Worm (Caenorhabditis elegans): ENCODE results near the gene kcc-3.

kcc-3 gene

ce11 chrII:7393922-7394689 lies 40.0 kb downstream of the kcc-3 start (continued):
- TF ChIP-seq fos-1 (tag; optimal IDR thresholded peaks at IDR 0.05) (no peak), unc-30 (tag; optimal IDR thresholded peaks at IDR 0.05) (no peak), nhr-237 (tag; optimal IDR thresholded peaks at IDR 0.05) (no peak), ztf-11 (tag; optimal IDR thresholded peaks at IDR 0.05) (no peak), nhr-90 (tag; optimal IDR thresholded peaks at IDR 0.05; ENCODE audit: poor library complexity) (no peak), irx-1 (tag; optimal IDR thresholded peaks at IDR 0.05) (no peak), hlh-17 (GFP tag; optimal IDR thresholded peaks at IDR 0.05; ENCODE audit: borderline replicate concordance) (no peak), nhr-19 (GFP tag; conservative IDR thresholded peaks at IDR 0.05) (no peak), nhr-84 (tag; optimal IDR thresholded peaks at IDR 0.05) (no peak), ets-5 (GFP tag; IDR thresholded peaks at IDR 0.05) (no peak), efl-3 (GFP tag; optimal IDR thresholded peaks at IDR 0.05) (no peak), ces-1 (GFP tag; optimal IDR thresholded peaks at IDR 0.05) (no peak), grh-1 (GFP tag; IDR thresholded peaks at IDR 0.05) (no peak), alr-1 (tag; optimal IDR thresholded peaks at IDR 0.05; ENCODE audit: borderline replicate concordance) (no peak), mdl-1 (tag; optimal IDR thresholded peaks at IDR 0.05) (peak in 1 of 2 experiments; percentile 9), pqm-1 (tag; optimal IDR thresholded peaks at IDR 0.05) (no peak), mab-9 (GFP tag; IDR thresholded peaks at IDR 0.05) (no peak), nhr-85 (tag) (peak; percentile 81), lsy-2 (tag; optimal IDR thresholded peaks at IDR 0.05) (no peak), snpc-4 (tag; optimal IDR thresholded peaks at IDR 0.05) (no peak), egl-13 (tag; optimal IDR thresholded peaks at IDR 0.05) (no peak), lir-3 (tag; optimal IDR thresholded peaks at IDR 0.05; ENCODE audit: poor library complexity) (no peak), efl-1 (optimal IDR thresholded peaks at IDR 0.05) (no peak), efl-1 (GFP tag; optimal IDR thresholded peaks at IDR 0.05 in 1 of 2) (no peak), pax-3 (tag; optimal IDR thresholded peaks at IDR 0.05) (no peak), dsc-1 (tag; optimal IDR thresholded peaks at IDR 0.05) (no peak), lin-14 (GFP tag; optimal IDR thresholded peaks at IDR 0.05) (peak; percentile 65)

- TF ChIP-seq ceh-63 (GFP tag; optimal IDR thresholded peaks at IDR 0.05) (no peak), isw-1 (GFP tag; IDR thresholded peaks at IDR 0.05) (no peak), blmp-1 (tag; optimal IDR thresholded peaks at IDR 0.05) (peak; percentile 37), nhr-12 (tag; optimal IDR thresholded peaks at IDR 0.05) (no peak), ztf-4 (tag; optimal IDR thresholded peaks at IDR 0.05) (peak; percentile 15), elt-3 (tag; optimal IDR thresholded peaks at IDR 0.05) (peak in 1 of 6 experiments; percentile 7), nhr-77 (tag; optimal IDR thresholded peaks at IDR 0.05) (no peak), mdl-1 (tag; optimal IDR thresholded peaks at IDR 0.05) (no peak), efl-1 (optimal IDR thresholded peaks at IDR 0.05) (no peak), efl-1 (GFP tag; optimal IDR thresholded peaks at IDR 0.05 in 1 of 2) (peak in 1 of 2 experiments; percentile 72), lsy-2 (tag; optimal IDR thresholded peaks at IDR 0.05) (no peak), pag-3 (tag; optimal IDR thresholded peaks at IDR 0.05; ENCODE audit: borderline replicate concordance, insufficient read depth) (no peak), mef-2 (tag; optimal IDR thresholded peaks at IDR 0.05) (no peak), lin-13 (GFP tag; optimal IDR thresholded peaks at IDR 0.05) (no peak), skn-1 (tag; optimal IDR thresholded peaks at IDR 0.05) (no peak), sptf-1 (tag; optimal IDR thresholded peaks at IDR 0.05) (no peak)
Measured at ce11 chrII:7393393-7393792, 40.7 kb downstream of the kcc-3 start.

Measured in whole organism, L1 larva.